Fruit fly (Drosophila melanogaster) S2 (cell line): ENCODE measurements around the gene CG31957.

Experiments used
- CG8478 ChIP-seq: fragments of >200 bp; optimal IDR thresholded peaks from 2 replicates; lab custom pipeline; 2018
- CTCF ChIP-seq, 2 experiments: fragments of >200 bp; optimal IDR thresholded peaks; 2 replicates each; lab custom pipeline; 2018

dm6 chr2L:3888754-3889603, 16.7 kb upstream of the CG31957 start:
- TF ChIP-seq CG8478 (lab: Kevin White, UChicago) (no peak), CTCF (optimal IDR thresholded peaks at IDR 0.05; lab: Kevin White, UChicago) (no peak)
